Fruit fly (Drosophila melanogaster) whole organism, embryonic: ENCODE data around the gene mTerf3.

Experiments used
- Abd-B ChIP-seq: fragments of 200-800 bp; sonication (Bioruptor generic); optimal IDR thresholded peaks from 2 replicates; lab custom pipeline; 2018; ENCODE audit warnings: missing biosample characterization, mild to moderate bottlenecking, missing genetic modification characterization, moderate library complexity
- Awh ChIP-seq: fragments of 200-800 bp; sonication (Bioruptor generic); IDR thresholded peaks from 2 replicates; pipeline ENCODE4, ENCODE4 v1.3.6; 2022; ENCODE audit warnings: missing biosample characterization, missing genetic modification characterization
- CG10366 ChIP-seq: fragments of 200-800 bp; sonication (Bioruptor generic); IDR thresholded peaks from 2 replicates; pipeline ENCODE4 v1.3.6; 2022; ENCODE audit warnings: missing biosample characterization, missing genetic modification characterization
- CG11723 ChIP-seq: fragments of 200-800 bp; sonication (Bioruptor generic); optimal IDR thresholded peaks from 2 replicates; lab custom pipeline; 2017; ENCODE audit warnings: missing biosample characterization, mild to moderate bottlenecking, missing genetic modification characterization
- CG1233 ChIP-seq: fragments of 200-800 bp; sonication (Bioruptor generic); optimal IDR thresholded peaks from 4 replicates; lab custom pipeline; 2018; ENCODE audit warnings: missing biosample characterization, mild to moderate bottlenecking, missing genetic modification characterization
- CG13775 ChIP-seq: fragments of 200-800 bp; sonication (Bioruptor generic); optimal IDR thresholded peaks from 3 replicates; lab custom pipeline; 2017; ENCODE audit warnings: missing biosample characterization, mild to moderate bottlenecking, missing genetic modification characterization
- CG15269 ChIP-seq: fragments of 200-800 bp; sonication (Bioruptor generic); optimal IDR thresholded peaks from 2 replicates; lab custom pipeline; 2018; ENCODE audit warnings: missing biosample characterization, mild to moderate bottlenecking, missing genetic modification characterization, moderate library complexity
- CG17361 ChIP-seq: fragments of 200-800 bp; sonication (Bioruptor generic); IDR thresholded peaks from 3 replicates; pipeline ENCODE4 v1.3.6; 2022; ENCODE audit warnings: missing biosample characterization, missing genetic modification characterization
- CG1832 ChIP-seq: fragments of 200-800 bp; sonication (Bioruptor generic); optimal IDR thresholded peaks from 2 replicates; lab custom pipeline; 2017; ENCODE audit warnings: missing biosample characterization, mild to moderate bottlenecking, missing genetic modification characterization, inconsistent platforms
- CG18599 ChIP-seq: fragments of 200-800 bp; sonication (Bioruptor generic); optimal IDR thresholded peaks from 3 replicates; lab custom pipeline; 2017; ENCODE audit warnings: missing biosample characterization, missing genetic modification characterization, mild to moderate bottlenecking, moderate library complexity, missing genetic modification reagents
- CG18619 ChIP-seq: fragments of 200-800 bp; sonication (Bioruptor generic); optimal IDR thresholded peaks from 3 replicates; lab custom pipeline; 2017; ENCODE audit warnings: missing biosample characterization, mild to moderate bottlenecking, missing genetic modification characterization
- CG31388 ChIP-seq: fragments of 200-800 bp; sonication (Bioruptor generic); optimal IDR thresholded peaks from 2 replicates; lab custom pipeline; 2016; ENCODE audit warnings: missing biosample characterization, missing genetic modification characterization
- CG33213 ChIP-seq: fragments of 200-800 bp; sonication (Bioruptor generic); optimal IDR thresholded peaks from 3 replicates; lab custom pipeline; 2016; ENCODE audit warnings: missing biosample characterization, missing genetic modification characterization
- CG34376 ChIP-seq: fragments of 200-800 bp; sonication (Bioruptor generic); optimal IDR thresholded peaks from 2 replicates; lab custom pipeline; 2018; ENCODE audit warnings: missing biosample characterization, mild to moderate bottlenecking, missing genetic modification characterization
- CG3838 ChIP-seq: fragments of 200-800 bp; sonication (Bioruptor generic); optimal IDR thresholded peaks from 3 replicates; lab custom pipeline; 2016; ENCODE audit warnings: missing biosample characterization, missing genetic modification characterization
- CG3995 ChIP-seq: fragments of 200-800 bp; sonication (Bioruptor generic); optimal IDR thresholded peaks from 3 replicates; lab custom pipeline; 2016; ENCODE audit warnings: missing biosample characterization, missing genetic modification characterization
- CG4820 ChIP-seq: fragments of 200-800 bp; sonication (Bioruptor generic); optimal IDR thresholded peaks from 3 replicates; lab custom pipeline; 2016; ENCODE audit warnings: missing biosample characterization, missing genetic modification characterization
- CG7271 ChIP-seq: fragments of 200-800 bp; sonication (Bioruptor generic); optimal IDR thresholded peaks from 2 replicates; lab custom pipeline; 2018; ENCODE audit warnings: missing biosample characterization, mild to moderate bottlenecking, missing genetic modification characterization, moderate library complexity
- CG7745 ChIP-seq: fragments of 200-800 bp; sonication (Bioruptor generic); optimal IDR thresholded peaks from 2 replicates; lab custom pipeline; 2018; ENCODE audit warnings: missing biosample characterization, mild to moderate bottlenecking, missing genetic modification characterization, moderate library complexity
- CG8478 ChIP-seq: fragments of >200 bp; optimal IDR thresholded peaks from 2 replicates; lab custom pipeline; 2018
- CG8765 ChIP-seq: fragments of 200-800 bp; sonication (Bioruptor generic); IDR thresholded peaks from 2 replicates; pipeline ENCODE4 v1.3.6; 2022; ENCODE audit warnings: missing biosample characterization, missing genetic modification characterization
- D19B ChIP-seq: fragments of 200-800 bp; sonication (Bioruptor generic); optimal IDR thresholded peaks from 2 replicates; lab custom pipeline; 2017; ENCODE audit warnings: missing biosample characterization, mild to moderate bottlenecking, missing genetic modification characterization
- Fer3 ChIP-seq: fragments of 200-800 bp; sonication (Bioruptor generic); optimal IDR thresholded peaks from 2 replicates; lab custom pipeline; 2018; ENCODE audit warnings: missing biosample characterization, mild to moderate bottlenecking, missing genetic modification characterization, moderate library complexity
- H15 ChIP-seq: fragments of 200-800 bp; sonication (Bioruptor generic); IDR thresholded peaks from 3 replicates; pipeline ENCODE4 v1.3.6; 2022; ENCODE audit warnings: missing biosample characterization, missing genetic modification characterization
- HLH54F ChIP-seq: fragments of 200-800 bp; sonication (Bioruptor generic); optimal IDR thresholded peaks from 3 replicates; lab custom pipeline; 2016; ENCODE audit warnings: missing biosample characterization, missing genetic modification characterization
- Hmr ChIP-seq: fragments of 200-800 bp; sonication (Bioruptor generic); optimal IDR thresholded peaks from 3 replicates; lab custom pipeline; 2017; ENCODE audit warnings: mild to moderate bottlenecking, missing biosample characterization, missing genetic modification reagents, missing genetic modification characterization
- Lhr ChIP-seq: fragments of 200-800 bp; sonication (Bioruptor generic); optimal IDR thresholded peaks from 3 replicates; lab custom pipeline; 2017; ENCODE audit warnings: mild to moderate bottlenecking, missing biosample characterization, missing genetic modification reagents, missing genetic modification characterization
- NK7.1 ChIP-seq: fragments of 200-800 bp; sonication (Bioruptor generic); optimal IDR thresholded peaks from 3 replicates; lab custom pipeline; 2016; ENCODE audit warnings: missing biosample characterization, missing genetic modification characterization
- Nf-YC ChIP-seq: fragments of 200-800 bp; optimal IDR thresholded peaks from 3 replicates; lab custom pipeline; 2019; ENCODE audit warnings: missing biosample characterization, mild to moderate bottlenecking, missing genetic modification characterization, moderate library complexity
- PHDP ChIP-seq: fragments of 200-800 bp; sonication (Bioruptor generic); optimal IDR thresholded peaks from 3 replicates; lab custom pipeline; 2018; ENCODE audit warnings: missing biosample characterization, mild to moderate bottlenecking, missing genetic modification characterization, moderate library complexity
- Rfx ChIP-seq: fragments of 200-800 bp; sonication (Bioruptor generic); IDR thresholded peaks from 2 replicates; pipeline ENCODE4 v1.3.6; 2022; ENCODE audit warnings: missing biosample characterization, missing genetic modification characterization
- Rx ChIP-seq: fragments of 200-800 bp; sonication (Bioruptor generic); IDR thresholded peaks from 2 replicates; pipeline ENCODE4 v1.3.6; 2022; ENCODE audit warnings: missing biosample characterization, missing genetic modification characterization
- bab2 ChIP-seq: fragments of 200-800 bp; sonication (Bioruptor generic); optimal IDR thresholded peaks from 2 replicates; lab custom pipeline; 2016; ENCODE audit warnings: missing biosample characterization, missing genetic modification characterization
- bbx ChIP-seq: fragments of 200-800 bp; sonication (Bioruptor generic); IDR thresholded peaks from 2 replicates; pipeline ENCODE4 v1.3.6; 2022; ENCODE audit warnings: missing biosample characterization, missing genetic modification characterization; ENCODE audit not compliant: partially characterized antibody
- chif ChIP-seq, 2 experiments: fragments of 200-800 bp; sonication (Bioruptor generic); optimal IDR thresholded peaks; 3 replicates each; lab custom pipeline; 2016; ENCODE audit warnings: missing biosample characterization in 2 of 2, missing genetic modification characterization in 2 of 2
- chm ChIP-seq: fragments of 200-800 bp; sonication (Bioruptor generic); IDR thresholded peaks from 2 replicates; pipeline ENCODE4 v1.3.6; 2022; ENCODE audit warnings: missing biosample characterization, missing genetic modification characterization
- crc ChIP-seq: fragments of 200-800 bp; sonication (Bioruptor generic); optimal IDR thresholded peaks from 2 replicates; lab custom pipeline; 2016; ENCODE audit warnings: missing biosample characterization, missing genetic modification characterization
- ems ChIP-seq: fragments of 200-800 bp; sonication (Bioruptor generic); optimal IDR thresholded peaks from 3 replicates; lab custom pipeline; 2016; ENCODE audit warnings: missing biosample characterization, missing genetic modification characterization
- esg ChIP-seq: fragments of 200-800 bp; sonication (Bioruptor generic); conservative IDR thresholded peaks from 2 replicates; pipeline ENCODE4 v1.3.6; 2022; ENCODE audit warnings: missing biosample characterization, missing genetic modification characterization
- fd3F ChIP-seq: fragments of 200-800 bp; sonication (Bioruptor generic); optimal IDR thresholded peaks from 2 replicates; lab custom pipeline; 2018; ENCODE audit warnings: missing biosample characterization, mild to moderate bottlenecking, missing genetic modification characterization, moderate library complexity
- fru ChIP-seq: fragments of >200 bp; optimal IDR thresholded peaks from 2 replicates; lab custom pipeline; 2017
- gsb-n ChIP-seq: fragments of 200-800 bp; sonication (Bioruptor generic); optimal IDR thresholded peaks from 3 replicates; lab custom pipeline; 2018; ENCODE audit warnings: missing biosample characterization, mild to moderate bottlenecking, missing genetic modification characterization
- jigr1 ChIP-seq: fragments of 200-800 bp; sonication (Bioruptor generic); IDR thresholded peaks from 3 replicates; pipeline ENCODE4 v1.3.6; 2022; ENCODE audit warnings: missing biosample characterization, missing genetic modification characterization
- kay ChIP-seq: fragments of 200-800 bp; sonication (Bioruptor generic); optimal IDR thresholded peaks from 2 replicates; lab custom pipeline; 2016; ENCODE audit warnings: missing biosample characterization, missing genetic modification characterization
- lola ChIP-seq, 3 experiments: fragments of >200 bp in 2 of 3; fragments of 200-800 bp in 1 of 3; sonication (Bioruptor generic) in 1 of 3; optimal IDR thresholded peaks; 2 replicates each; lab custom pipeline; 2017 to 2019; ENCODE audit warnings: missing biosample characterization in 3 of 3, missing genetic modification characterization in 3 of 3, mild to moderate bottlenecking in 1 of 3, moderate library complexity in 1 of 3
- peb ChIP-seq: fragments of 200-800 bp; sonication (Bioruptor generic); IDR thresholded peaks from 2 replicates; pipeline ENCODE4 v1.3.6; 2022; ENCODE audit warnings: missing biosample characterization, missing genetic modification characterization
- sc ChIP-seq, 3 experiments: fragments of >200 bp in 2 of 3; fragments of 200-800 bp in 1 of 3; sonication (Bioruptor generic) in 1 of 3; optimal IDR thresholded peaks; 2 replicates in 2 of 3; 3 replicates in 1 of 3; lab custom pipeline; 2017; ENCODE audit warnings: mild to moderate bottlenecking in 1 of 3, missing biosample characterization in 1 of 3, missing genetic modification characterization in 1 of 3, missing genetic modification reagents in 1 of 3
- schlank ChIP-seq: fragments of 200-800 bp; sonication (Bioruptor generic); optimal IDR thresholded peaks from 2 replicates; lab custom pipeline; 2018; ENCODE audit warnings: missing biosample characterization, mild to moderate bottlenecking, missing genetic modification characterization
- trem ChIP-seq: fragments of 200-800 bp; optimal IDR thresholded peaks from 3 replicates; lab custom pipeline; 2019; ENCODE audit warnings: missing biosample characterization, mild to moderate bottlenecking, missing genetic modification characterization, moderate library complexity
- vvl ChIP-seq: fragments of 200-800 bp; sonication (Bioruptor generic); IDR thresholded peaks from 2 replicates; pipeline ENCODE4 v1.3.6; 2022; ENCODE audit warnings: missing biosample characterization, missing genetic modification characterization

The mTerf3 gene

dm6 chr3L:20526196-20526740 is 5.7 kb upstream of the mTerf3 start, which contains the start of gene Nubp2 (continued):
- peak; percentile 98 for TF ChIP-seq Abd-B (GFP tag; lab: Kevin White, UChicago)
- peak; percentile 93 for TF ChIP-seq CG11723 (GFP tag; lab: Kevin White, UChicago)
- peak; percentile 97 for TF ChIP-seq HLH54F (GFP tag; lab: Kevin White, UChicago)
- TF ChIP-seq CG10366 (GFP tag; lab: Robert Waterston, UW), result peak; percentile 90
- TF ChIP-seq chif (GFP tag; optimal IDR thresholded peaks at IDR 0.05; lab: Kevin White, UChicago), result peak; percentile 91 to 96
- peak; percentile 99 for TF ChIP-seq CG17361 (GFP tag; lab: Robert Waterston, UW)
- peak; percentile 84 for TF ChIP-seq Rx (GFP tag; lab: Robert Waterston, UW)
- TF ChIP-seq Fer3, result peak; percentile 94
- TF ChIP-seq sc (optimal IDR thresholded peaks at IDR 0.05; lab: Kevin White, UChicago), result no peak
- peak; percentile 90 for TF ChIP-seq sc (GFP tag; optimal IDR thresholded peaks at IDR 0.05; lab: Kevin White, UChicago)
- peak; percentile 86 for TF ChIP-seq CG33213
- TF ChIP-seq CG3838 (GFP tag; lab: Kevin White, UChicago), result peak; percentile 93
- peak; percentile 85 for TF ChIP-seq schlank (tag; lab: Kevin White, UChicago)
- TF ChIP-seq trem (tag; lab: Kevin White, UChicago), result peak; percentile 92
- peak; percentile 95 for TF ChIP-seq Rfx
- peak; percentile 96 for TF ChIP-seq CG15269 (tag; lab: Kevin White, UChicago)
- peak; percentile 78 for TF ChIP-seq CG7271 (tag; lab: Kevin White, UChicago)
- peak; percentile 93 for TF ChIP-seq esg (GFP tag; lab: Robert Waterston, UW)
- TF ChIP-seq Nf-YC, result peak; percentile 95
- TF ChIP-seq CG7745 (tag; lab: Kevin White, UChicago), result no peak
- TF ChIP-seq kay (GFP tag; lab: Kevin White, UChicago), result peak; percentile 96
- TF ChIP-seq CG13775 (GFP tag; lab: Kevin White, UChicago), result peak; percentile 98
- peak; percentile 95 for TF ChIP-seq CG18599
- peak; percentile 94 for TF ChIP-seq bab2
- peak; percentile 96 for TF ChIP-seq Hmr (GFP tag; lab: Kevin White, UChicago)
- TF ChIP-seq ems (GFP tag; lab: Kevin White, UChicago), result peak; percentile 94
- peak; percentile 88 for TF ChIP-seq CG8765 (GFP tag; lab: Robert Waterston, UW)
- peak in 1 of 3 experiments; percentile 98 for TF ChIP-seq lola (GFP tag; optimal IDR thresholded peaks at IDR 0.05; lab: Kevin White, UChicago)
- TF ChIP-seq CG1233 (GFP tag; lab: Kevin White, UChicago), result peak; percentile 94
- peak; percentile 89 for TF ChIP-seq D19B (GFP tag; lab: Kevin White, UChicago)
- peak; percentile 84 for TF ChIP-seq chm (GFP tag; lab: Robert Waterston, UW)
- peak; percentile 95 for TF ChIP-seq vvl
- TF ChIP-seq CG3995 (GFP tag; lab: Kevin White, UChicago), result peak; percentile 96
- TF ChIP-seq CG1832 (GFP tag; lab: Kevin White, UChicago), result no peak
- peak; percentile 83 for TF ChIP-seq peb
- TF ChIP-seq H15 (GFP tag; lab: Robert Waterston, UW), result peak; percentile 91
- peak; percentile 88 for TF ChIP-seq Lhr (GFP tag; lab: Kevin White, UChicago)
- no peak for TF ChIP-seq CG8478
- peak; percentile 95 for TF ChIP-seq CG4820
- TF ChIP-seq PHDP, result peak; percentile 96
- peak; percentile 95 for TF ChIP-seq CG18619 (GFP tag; lab: Kevin White, UChicago)
- peak; percentile 95 for TF ChIP-seq fd3F (GFP tag; lab: Kevin White, UChicago)
- TF ChIP-seq crc (GFP tag; lab: Kevin White, UChicago), result peak; percentile 76
- TF ChIP-seq jigr1, result peak; percentile 79; the same call in 2 of the 3 replicates
- TF ChIP-seq Awh, result peak; percentile 75
- TF ChIP-seq CG34376 (GFP tag; lab: Kevin White, UChicago), result peak; percentile 95
- TF ChIP-seq gsb-n (tag; lab: Kevin White, UChicago), result peak; percentile 92
- TF ChIP-seq CG31388, result peak; percentile 87
- no peak for TF ChIP-seq bbx (GFP tag; lab: Robert Waterston, UW)
- TF ChIP-seq NK7.1 (GFP tag; lab: Kevin White, UChicago), result peak; percentile 85
- TF ChIP-seq fru (lab: Kevin White, UChicago), result no peak
